Fruit fly (Drosophila melanogaster) whole organism, adult: ENCODE results near the gene mirr.

Source experiments
- CG1620 ChIP-seq: fragments of 200-800 bp; sonication (Bioruptor generic); optimal IDR thresholded peaks from 2 replicates; lab custom pipeline; 2016; ENCODE audit warnings: missing biosample characterization, missing genetic modification characterization
- CG33017 ChIP-seq: fragments of 200-800 bp; sonication (Bioruptor generic); optimal IDR thresholded peaks from 2 replicates; lab custom pipeline; 2018; ENCODE audit warnings: missing biosample characterization, mild to moderate bottlenecking, missing genetic modification characterization, moderate library complexity
- CG7045 ChIP-seq: fragments of 200-800 bp; sonication (Bioruptor generic); optimal IDR thresholded peaks from 2 replicates; lab custom pipeline; 2017; ENCODE audit warnings: missing biosample characterization, mild to moderate bottlenecking, missing genetic modification characterization
- Clk ChIP-seq: fragments of 200-800 bp; sonication (Bioruptor generic); optimal IDR thresholded peaks from 2 replicates; lab custom pipeline; 2017; ENCODE audit warnings: missing biosample characterization, missing genetic modification characterization
- Mnt ChIP-seq: fragments of 200-800 bp; sonication (Bioruptor generic); optimal IDR thresholded peaks from 2 replicates; lab custom pipeline; 2016; ENCODE audit warnings: missing biosample characterization, mild to moderate bottlenecking, missing genetic modification characterization
- cic ChIP-seq: fragments of 200-800 bp; sonication (Bioruptor generic); optimal IDR thresholded peaks from 2 replicates; lab custom pipeline; 2017; ENCODE audit warnings: missing biosample characterization, mild to moderate bottlenecking, missing genetic modification characterization, moderate library complexity
- cnc ChIP-seq, 2 experiments: fragments of >200 bp; optimal IDR thresholded peaks; 2 replicates each; lab custom pipeline; 2017
- kay ChIP-seq: fragments of 200-800 bp; sonication (Bioruptor generic); peaks from one replicate; lab custom pipeline; 2016; ENCODE audit warnings: missing biosample characterization, missing genetic modification characterization, borderline replicate concordance
- pad ChIP-seq: fragments of 200-800 bp; sonication (Bioruptor generic); optimal IDR thresholded peaks from 3 replicates; lab custom pipeline; 2017; ENCODE audit warnings: missing biosample characterization, missing genetic modification characterization, mild to moderate bottlenecking, moderate library complexity, missing genetic modification reagents
- tj ChIP-seq: fragments of 200-800 bp; sonication (Bioruptor generic); optimal IDR thresholded peaks from 3 replicates; lab custom pipeline; 2017; ENCODE audit warnings: missing biosample characterization, mild to moderate bottlenecking, missing genetic modification characterization, moderate library complexity

- TF ChIP-seq kay (no peak), CG1620 (no peak), Mnt (GFP tag; lab: Kevin White, UChicago) (no peak), cnc (optimal IDR thresholded peaks at IDR 0.05; lab: Kevin White, UChicago) (no peak), CG7045 (no peak), cic (GFP tag; lab: Kevin White, UChicago) (no peak), tj (no peak), pad (GFP tag; lab: Kevin White, UChicago) (no peak), CG33017 (tag; lab: Kevin White, UChicago) (no peak), Clk (GFP tag; lab: Kevin White, UChicago) (no peak)
Measured at dm6 chr3L:12700509-12700995, 7.1 kb downstream of the mirr start.
